Fruit fly (Drosophila melanogaster) Kc167 (cell line): ENCODE data around the gene CG32640.

Experiments
- Myc ChIP-seq: fragments of >200 bp; optimal IDR thresholded peaks from 2 replicates; lab custom pipeline; 2017; ENCODE audit warnings: missing external identifiers
- insv ChIP-seq: fragments of >200 bp; optimal IDR thresholded peaks from 3 replicates; lab custom pipeline; 2018; ENCODE audit warnings: missing external identifiers
- psq ChIP-seq: fragments of >200 bp; optimal IDR thresholded peaks from 2 replicates; lab custom pipeline; 2017; ENCODE audit warnings: missing external identifiers
- ttk ChIP-seq: sonication (Bioruptor generic); optimal IDR thresholded peaks from 2 replicates; lab custom pipeline; 2017; ENCODE audit warnings: missing external identifiers

- no peak for TF ChIP-seq insv (lab: Kevin White, UChicago)
- TF ChIP-seq psq (lab: Kevin White, UChicago): no peak
- TF ChIP-seq Myc (lab: Kevin White, UChicago): no peak
- TF ChIP-seq ttk: no peak
These were observed 43.5 kb downstream of the CG32640 start for dm6 chrX:13221311-13221710.
